Fruit fly (Drosophila melanogaster) whole organism, wandering third instar larva: ENCODE results near the gene CG42585.

Source experiments
- CG32264 ChIP-seq: fragments of 200-800 bp; sonication (Bioruptor generic); optimal IDR thresholded peaks from 2 replicates; lab custom pipeline; 2016; ENCODE audit warnings: missing biosample characterization, missing genetic modification characterization
- CG9705 ChIP-seq: fragments of 200-800 bp; sonication (Bioruptor generic); optimal IDR thresholded peaks from 2 replicates; lab custom pipeline; 2018; ENCODE audit warnings: missing biosample characterization, mild to moderate bottlenecking, missing genetic modification characterization
- CrebA ChIP-seq: fragments of 200-800 bp; sonication (Bioruptor generic); optimal IDR thresholded peaks from 2 replicates; lab custom pipeline; 2016; ENCODE audit warnings: missing biosample characterization, mild to moderate bottlenecking, missing genetic modification characterization, borderline replicate concordance
- Dfd ChIP-seq: fragments of >200 bp; optimal IDR thresholded peaks from 2 replicates; lab custom pipeline; 2017; ENCODE audit warnings: missing biosample characterization, missing genetic modification characterization
- Dif ChIP-seq: fragments of 200-275, 200-300 bp; sonication (Bioruptor generic); optimal IDR thresholded peaks from 2 replicates; lab custom pipeline; 2018; ENCODE audit warnings: missing biosample characterization, missing genetic modification characterization; ENCODE audit not compliant: partially characterized antibody
- GATAd ChIP-seq: sonication (Bioruptor generic); optimal IDR thresholded peaks from 2 replicates; lab custom pipeline; 2016; ENCODE audit warnings: missing biosample characterization, missing genetic modification characterization
- HLH106 ChIP-seq: fragments of 200-800 bp; optimal IDR thresholded peaks from 3 replicates; lab custom pipeline; 2019; ENCODE audit warnings: missing biosample characterization, mild to moderate bottlenecking, missing genetic modification characterization, moderate library complexity
- Hnf4 ChIP-seq: fragments of 200-800 bp; sonication (Bioruptor generic); optimal IDR thresholded peaks from 2 replicates; lab custom pipeline; 2016; ENCODE audit warnings: missing biosample characterization, mild to moderate bottlenecking, missing genetic modification characterization
- Hr78 ChIP-seq: fragments of >200 bp; optimal IDR thresholded peaks from 2 replicates; lab custom pipeline; 2017; ENCODE audit warnings: missing biosample characterization, missing genetic modification characterization
- Hr83 ChIP-seq: fragments of 200-300 bp; sonication (Bioruptor generic); optimal IDR thresholded peaks from 2 replicates; lab custom pipeline; 2016; ENCODE audit warnings: missing biosample characterization, mild to moderate bottlenecking, missing genetic modification characterization, moderate library complexity; ENCODE audit not compliant: poor library complexity, severe bottlenecking
- Jra ChIP-seq: sonication (Bioruptor generic); optimal IDR thresholded peaks from 2 replicates; lab custom pipeline; 2016; ENCODE audit warnings: missing biosample characterization, missing genetic modification characterization
- Mio ChIP-seq: sonication (Bioruptor generic); optimal IDR thresholded peaks from 2 replicates; lab custom pipeline; 2016; ENCODE audit warnings: missing biosample characterization, missing genetic modification characterization
- Myc ChIP-seq: fragments of >200 bp; optimal IDR thresholded peaks from 2 replicates; lab custom pipeline; 2017
- N ChIP-seq: fragments of >200 bp; optimal IDR thresholded peaks from 2 replicates; lab custom pipeline; 2018; ENCODE audit warnings: missing biosample characterization, missing external identifiers, missing genetic modification characterization
- OdsH ChIP-seq: fragments of 200-800 bp; sonication (Bioruptor generic); optimal IDR thresholded peaks from 2 replicates; lab custom pipeline; 2016; ENCODE audit warnings: missing biosample characterization, mild to moderate bottlenecking, missing genetic modification characterization
- Rel ChIP-seq, 2 experiments: fragments of 200-800 bp; sonication (Bioruptor generic) in 1 of 2; optimal IDR thresholded peaks; 2 replicates in 1 of 2; 3 replicates in 1 of 2; lab custom pipeline; 2016 to 2019; ENCODE audit warnings: mild to moderate bottlenecking in 2 of 2, missing biosample characterization in 2 of 2, missing genetic modification characterization in 2 of 2, moderate library complexity in 1 of 2
- Sp1 ChIP-seq: fragments of 200-800 bp; sonication (Bioruptor generic); optimal IDR thresholded peaks from 3 replicates; lab custom pipeline; 2019; ENCODE audit warnings: missing biosample characterization, mild to moderate bottlenecking, missing genetic modification characterization, moderate library complexity
- Vsx2 ChIP-seq: fragments of 200-300, 225-300 bp; sonication (Bioruptor generic); optimal IDR thresholded peaks from 2 replicates; lab custom pipeline; 2018; ENCODE audit warnings: missing biosample characterization, missing genetic modification characterization; ENCODE audit not compliant: partially characterized antibody
- brk ChIP-seq: fragments of 200-800 bp; sonication (Bioruptor generic); optimal IDR thresholded peaks from 2 replicates; lab custom pipeline; 2016; ENCODE audit warnings: missing biosample characterization, mild to moderate bottlenecking, missing genetic modification characterization
- dmrt93B ChIP-seq: fragments of 200-800 bp; sonication (Bioruptor generic); optimal IDR thresholded peaks from 2 replicates; lab custom pipeline; 2018; ENCODE audit warnings: missing biosample characterization, mild to moderate bottlenecking, missing genetic modification characterization
- dsf ChIP-seq: sonication (Bioruptor generic); optimal IDR thresholded peaks from 2 replicates; lab custom pipeline; 2016; ENCODE audit warnings: missing biosample characterization, missing genetic modification characterization, borderline replicate concordance
- ey ChIP-seq: fragments of 200-800 bp; sonication (Bioruptor generic); optimal IDR thresholded peaks from 2 replicates; lab custom pipeline; 2016; ENCODE audit warnings: missing biosample characterization, missing genetic modification characterization
- foxo ChIP-seq, 2 experiments: fragments of 200-800 bp; sonication (Bioruptor generic); optimal IDR thresholded peaks; 2 replicates in 1 of 2; 3 replicates in 1 of 2; lab custom pipeline; 2016 to 2017; ENCODE audit warnings: missing biosample characterization in 2 of 2, missing genetic modification characterization in 2 of 2
- fru ChIP-seq: fragments of 200-800 bp; sonication (Bioruptor generic); optimal IDR thresholded peaks from 3 replicates; lab custom pipeline; 2016; ENCODE audit warnings: missing biosample characterization, mild to moderate bottlenecking, missing genetic modification characterization
- h ChIP-seq: fragments of 200-800 bp; sonication (Bioruptor generic); optimal IDR thresholded peaks from 3 replicates; lab custom pipeline; 2016; ENCODE audit warnings: missing biosample characterization, mild to moderate bottlenecking, missing genetic modification characterization
- jim ChIP-seq: fragments of 175-275, 200-325 bp; sonication (Bioruptor generic); optimal IDR thresholded peaks from 2 replicates; lab custom pipeline; 2016; ENCODE audit warnings: missing biosample characterization, mild to moderate bottlenecking, missing genetic modification characterization
- lola ChIP-seq: fragments of >200 bp; optimal IDR thresholded peaks from 2 replicates; lab custom pipeline; 2017; ENCODE audit warnings: missing biosample characterization, missing genetic modification characterization
- pan ChIP-seq: fragments of >200 bp; optimal IDR thresholded peaks from 2 replicates; lab custom pipeline; 2017
- psq ChIP-seq: fragments of 200-800 bp; sonication (Bioruptor generic); optimal IDR thresholded peaks from 3 replicates; lab custom pipeline; 2017; ENCODE audit warnings: missing biosample characterization, mild to moderate bottlenecking, missing genetic modification characterization, moderate library complexity
- rgr ChIP-seq: fragments of 200-800 bp; sonication (Bioruptor generic); optimal IDR thresholded peaks from 3 replicates; lab custom pipeline; 2016; ENCODE audit warnings: missing biosample characterization, mild to moderate bottlenecking, missing genetic modification characterization
- sage ChIP-seq: fragments of 200-800 bp; sonication (Bioruptor generic); optimal IDR thresholded peaks from 2 replicates; lab custom pipeline; 2016; ENCODE audit warnings: missing biosample characterization, mild to moderate bottlenecking, missing genetic modification characterization
- sv ChIP-seq: fragments of 200-800 bp; sonication (Bioruptor generic); optimal IDR thresholded peaks from 3 replicates; lab custom pipeline; 2016; ENCODE audit warnings: missing biosample characterization, missing genetic modification characterization
- usp ChIP-seq: fragments of >200 bp; optimal IDR thresholded peaks from 2 replicates; lab custom pipeline; 2017; ENCODE audit warnings: missing biosample characterization, missing genetic modification characterization

CG42585 gene

dm6 chr2L:14746068-14746467 is 6.4 kb downstream of the CG42585 start:
- TF ChIP-seq Dfd: no peak
- no peak for TF ChIP-seq N

- TF ChIP-seq Dfd: no peak
- no peak for TF ChIP-seq sv (GFP tag; lab: Kevin White, UChicago)
- no peak for TF ChIP-seq CG9705 (GFP tag; lab: Kevin White, UChicago)
- TF ChIP-seq psq (GFP tag; lab: Kevin White, UChicago): no peak
- no peak for TF ChIP-seq OdsH
- TF ChIP-seq sage (GFP tag; lab: Kevin White, UChicago): no peak
- TF ChIP-seq usp (GFP tag; lab: Kevin White, UChicago): no peak
- TF ChIP-seq Hr78 (GFP tag; lab: Kevin White, UChicago): no peak
- no peak for TF ChIP-seq rgr
- no peak for TF ChIP-seq Dif
- no peak for TF ChIP-seq CrebA (GFP tag; lab: Kevin White, UChicago)
- no peak for TF ChIP-seq ey (GFP tag; lab: Kevin White, UChicago)
- no peak for TF ChIP-seq Hnf4 (GFP tag; lab: Kevin White, UChicago)
- no peak for TF ChIP-seq CG32264
- TF ChIP-seq lola (GFP tag; lab: Kevin White, UChicago): no peak
Observed at dm6 chr2L:14760467-14760866, 20.8 kb downstream of the CG42585 start, which contains the start of gene CG4691. TSS of gene CG4691 (plus strand) at chr2L:14760767.

- TF ChIP-seq N: no peak
- TF ChIP-seq HLH106 (tag; lab: Kevin White, UChicago): no peak
- TF ChIP-seq psq (GFP tag; lab: Kevin White, UChicago): no peak
- no peak for TF ChIP-seq Jra
- TF ChIP-seq Sp1 (GFP tag; lab: Kevin White, UChicago): no peak
- TF ChIP-seq foxo (GFP tag; optimal IDR thresholded peaks at IDR 0.05; lab: Kevin White, UChicago): no peak
- no peak for TF ChIP-seq ey (GFP tag; lab: Kevin White, UChicago)
- TF ChIP-seq lola (GFP tag; lab: Kevin White, UChicago): no peak
- no peak for TF ChIP-seq CrebA (GFP tag; lab: Kevin White, UChicago)
- TF ChIP-seq dmrt93B: no peak
- no peak for TF ChIP-seq sage (GFP tag; lab: Kevin White, UChicago)
- TF ChIP-seq, all 38 proteins: peak for 0
Observed at dm6 chr2L:14762465-14762864, 22.8 kb downstream of the CG42585 start, which contains the start of gene CSN1a. TSS of gene CSN1a (plus strand) at chr2L:14762765.

DNA sequence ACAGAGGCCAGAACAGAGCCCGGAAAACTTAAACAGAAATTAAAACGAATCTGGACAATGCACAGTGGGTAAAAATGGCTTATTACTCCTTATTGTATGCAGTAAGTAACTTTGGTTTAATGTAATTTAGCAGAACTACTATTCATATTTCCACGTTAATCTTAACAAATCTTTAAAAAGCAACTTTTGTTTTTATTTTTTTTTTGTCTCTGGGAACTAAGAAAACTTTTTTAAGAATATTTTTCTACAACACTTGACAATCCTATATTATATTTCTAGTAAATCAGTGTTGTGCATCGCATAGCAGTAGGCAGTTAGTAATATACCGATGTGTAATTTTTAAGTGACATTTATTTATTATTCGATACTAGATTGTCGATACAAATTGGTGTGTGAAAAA is 25.9 kb downstream of the CG42585 start, which contains the start of gene CG4701:
Gene CG4701 (plus strand): TSS at position 301 of the 400 bp plus-strand sequence.
- TF ChIP-seq h (no peak), CG32264 (no peak), Rel (GFP tag; optimal IDR thresholded peaks at IDR 0.05; lab: Kevin White, UChicago) (no peak), Rel (tag; optimal IDR thresholded peaks at IDR 0.05; lab: Kevin White, UChicago) (no peak), usp (GFP tag; lab: Kevin White, UChicago) (no peak), dsf (GFP tag; lab: Kevin White, UChicago) (no peak), Mio (GFP tag; lab: Kevin White, UChicago) (no peak), lola (GFP tag; lab: Kevin White, UChicago) (no peak), brk (GFP tag; lab: Kevin White, UChicago) (no peak), Hnf4 (GFP tag; lab: Kevin White, UChicago) (no peak), Myc (lab: Kevin White, UChicago) (no peak), Jra (no peak), foxo (GFP tag; optimal IDR thresholded peaks at IDR 0.05; lab: Kevin White, UChicago) (no peak), rgr (no peak), fru (GFP tag; lab: Kevin White, UChicago) (no peak), CrebA (GFP tag; lab: Kevin White, UChicago) (no peak), psq (GFP tag; lab: Kevin White, UChicago) (no peak), sv (GFP tag; lab: Kevin White, UChicago) (no peak), HLH106 (tag; lab: Kevin White, UChicago) (no peak), GATAd (GFP tag; lab: Kevin White, UChicago) (no peak), sage (GFP tag; lab: Kevin White, UChicago) (no peak)

- TF ChIP-seq pan (no peak), Hr78 (GFP tag; lab: Kevin White, UChicago) (no peak), N (no peak), dsf (GFP tag; lab: Kevin White, UChicago) (no peak), psq (GFP tag; lab: Kevin White, UChicago) (no peak), jim (GFP tag; lab: Kevin White, UChicago) (no peak), Vsx2 (GFP tag; lab: Kevin White, UChicago) (no peak), HLH106 (tag; lab: Kevin White, UChicago) (no peak), CG9705 (GFP tag; lab: Kevin White, UChicago) (no peak), GATAd (GFP tag; lab: Kevin White, UChicago) (no peak), foxo (GFP tag; optimal IDR thresholded peaks at IDR 0.05; lab: Kevin White, UChicago) (no peak), Hr83 (GFP tag; lab: Kevin White, UChicago) (no peak)
Observed at dm6 chr2L:14774713-14775112, 35.0 kb downstream of the CG42585 start, which contains the start of gene CG4650. TSS of gene CG4650 (minus strand) at chr2L:14774981.
